Fruit fly (Drosophila melanogaster): ENCODE measurements around the gene swm.
A peak's percentile ranks its signal among the peaks of the same experiment; 100 is the strongest.

swm gene

dm6 chr2L:19457890-19458580 is 35.0 kb upstream of the swm start (continued):
- TF ChIP-seq cad (GFP tag; optimal IDR thresholded peaks at IDR 0.05) (peak; percentile 24), tll (GFP tag; optimal IDR thresholded peaks at IDR 0.05) (no peak), D19B (GFP tag; optimal IDR thresholded peaks at IDR 0.05) (peak; percentile 58), CG2712 (tag; optimal IDR thresholded peaks at IDR 0.05) (peak; percentile 5), HLHmδ (GFP tag; optimal IDR thresholded peaks at IDR 0.05) (peak; percentile 11), Ets97D (GFP tag; optimal IDR thresholded peaks at IDR 0.05) (peak; percentile 66), CG10147 (GFP tag; optimal IDR thresholded peaks at IDR 0.05) (no peak), sens (GFP tag) (peak; percentile 24)

dm6 chr2L:19459404-19459803 is 33.6 kb upstream of the swm start:
- peak; percentile 1 for TF ChIP-seq hth (optimal IDR thresholded peaks at IDR 0.05)
- no peak for TF ChIP-seq Doc2 (GFP tag; IDR thresholded peaks at IDR 0.05)
- no peak for TF ChIP-seq CG33557 (GFP tag; optimal IDR thresholded peaks at IDR 0.05)
- peak; percentile 52 for TF ChIP-seq Kr (GFP tag; optimal IDR thresholded peaks at IDR 0.05)
- no peak for TF ChIP-seq repo (GFP tag; optimal IDR thresholded peaks at IDR 0.05)
- TF ChIP-seq CG13296 (GFP tag; optimal IDR thresholded peaks at IDR 0.05): no peak
- TF ChIP-seq CG8281 (tag; optimal IDR thresholded peaks at IDR 0.05): no peak
- peak; percentile 5 for TF ChIP-seq Nf-YB (GFP tag; optimal IDR thresholded peaks at IDR 0.05)
- no peak for TF ChIP-seq CG10654 (GFP tag; optimal IDR thresholded peaks at IDR 0.05)
- no peak for TF ChIP-seq CG17829 (tag; optimal IDR thresholded peaks at IDR 0.05)
- TF ChIP-seq pros (GFP tag; optimal IDR thresholded peaks at IDR 0.05): peak; percentile 84
- TF ChIP-seq Dip3 (GFP tag; optimal IDR thresholded peaks at IDR 0.05): no peak
- TF ChIP-seq Dek (tag; optimal IDR thresholded peaks at IDR 0.05): no peak
- no peak for TF ChIP-seq CG2129 (GFP tag; IDR thresholded peaks at IDR 0.05; ENCODE audit: partially characterized antibody)
- peak in 1 of 2 experiments; percentile 40 for TF ChIP-seq tll (GFP tag; optimal IDR thresholded peaks at IDR 0.05)
- TF ChIP-seq nerfin-1 (tag; optimal IDR thresholded peaks at IDR 0.05): peak; percentile 14
- TF ChIP-seq zf30C (GFP tag; optimal IDR thresholded peaks at IDR 0.05): no peak
- TF ChIP-seq Atf6 (GFP tag; IDR thresholded peaks at IDR 0.05): no peak
- no peak for TF ChIP-seq Poxn (GFP tag; IDR thresholded peaks at IDR 0.05)
- peak; percentile 2 for TF ChIP-seq Ets65A (GFP tag)
- peak; percentile 34 for TF ChIP-seq zen (tag; optimal IDR thresholded peaks at IDR 0.05)
- no peak for TF ChIP-seq vvl (GFP tag; IDR thresholded peaks at IDR 0.05)
- no peak for TF ChIP-seq CG34224 (GFP tag; IDR thresholded peaks at IDR 0.05; ENCODE audit: partially characterized antibody)

dm6 chr2L:19462898-19463297 is 30.2 kb upstream of the swm start:
- no peak for TF ChIP-seq lbe (GFP tag; optimal IDR thresholded peaks at IDR 0.05)
- TF ChIP-seq CG10267 (tag; optimal IDR thresholded peaks at IDR 0.05): no peak
- TF ChIP-seq chinmo (GFP tag; IDR thresholded peaks at IDR 0.05; ENCODE audit: partially characterized antibody): 0 out of 4 replicates have a peak, but pooled peaks have one; percentile 34
- no peak for TF ChIP-seq esg (GFP tag; conservative IDR thresholded peaks at IDR 0.05)
- no peak for TF ChIP-seq CG34422 (GFP tag; IDR thresholded peaks at IDR 0.05)
- no peak for TF ChIP-seq CG10979 (tag; optimal IDR thresholded peaks at IDR 0.05)
- no peak for TF ChIP-seq NC2β (GFP tag; optimal IDR thresholded peaks at IDR 0.05)
- peak; percentile 45 for TF ChIP-seq CG8478 (optimal IDR thresholded peaks at IDR 0.05)
- TF ChIP-seq tx (GFP tag; optimal IDR thresholded peaks at IDR 0.05): no peak
- TF ChIP-seq Doc2 (GFP tag; IDR thresholded peaks at IDR 0.05): no peak
- no peak for TF ChIP-seq CG6254 (GFP tag; optimal IDR thresholded peaks at IDR 0.05)
- peak; percentile 93 for TF ChIP-seq Nf-YC (tag; optimal IDR thresholded peaks at IDR 0.05)
- peak; percentile 7; the same call in 1 of the 2 replicates for TF ChIP-seq Adf1 (GFP tag; IDR thresholded peaks at IDR 0.05)
- no peak for TF ChIP-seq usp (GFP tag; optimal IDR thresholded peaks at IDR 0.05)
- TF ChIP-seq HHEX (GFP tag; optimal IDR thresholded peaks at IDR 0.05): no peak
- TF ChIP-seq Blimp-1 (GFP tag; optimal IDR thresholded peaks at IDR 0.05): no peak
- TF ChIP-seq nerfin-1 (tag; optimal IDR thresholded peaks at IDR 0.05): peak; percentile 28
- TF ChIP-seq Abd-B (GFP tag; optimal IDR thresholded peaks at IDR 0.05): no peak
- no peak for TF ChIP-seq pum (GFP tag; optimal IDR thresholded peaks at IDR 0.05)
- no peak for TF ChIP-seq BEAF-32 (GFP tag; optimal IDR thresholded peaks at IDR 0.05)
- TF ChIP-seq ftz-f1 (GFP tag; optimal IDR thresholded peaks at IDR 0.05): no peak

All from whole organism, embryonic.